Worm (Caenorhabditis elegans) whole organism, mixed stage, embryonic: ENCODE measurements around the gene unc-9.

ENCODE experiments used
- bed-3 ChIP-seq: fragments of 200-800 bp; sonication (Bioruptor generic); optimal IDR thresholded peaks from 3 replicates; lab custom pipeline; 2018; ENCODE audit warnings: mild to moderate bottlenecking, missing genetic modification characterization, moderate library complexity, missing compliant biosample characterization
- blmp-1 ChIP-seq: fragments of 150-350 bp; optimal IDR thresholded peaks from 2 replicates; lab custom pipeline; 2014; ENCODE audit warnings: missing biosample characterization, missing genetic modification characterization
- ceh-39 ChIP-seq: fragments of 150-350 bp; optimal IDR thresholded peaks from 2 replicates; lab custom pipeline; 2014; ENCODE audit warnings: missing biosample characterization, missing genetic modification characterization
- ceh-43 ChIP-seq: fragments of 200-800 bp; sonication (Bioruptor generic); optimal IDR thresholded peaks from 2 replicates; lab custom pipeline; 2018; ENCODE audit warnings: mild to moderate bottlenecking, missing genetic modification characterization, moderate library complexity, missing compliant biosample characterization
- ces-1 ChIP-seq: fragments of 150-350 bp; optimal IDR thresholded peaks from 2 replicates; lab custom pipeline; 2014; ENCODE audit warnings: missing biosample characterization, missing genetic modification reagents, missing genetic modification characterization
- elt-1 ChIP-seq: sonication (generic microtip); optimal IDR thresholded peaks from 2 replicates; lab custom pipeline; 2017; ENCODE audit warnings: missing genetic modification characterization, mild to moderate bottlenecking, missing compliant biosample characterization, antibody characterized with exemption, moderate library complexity, borderline replicate concordance; ENCODE audit not compliant: insufficient read depth
- elt-3 ChIP-seq: fragments of 150-350 bp; optimal IDR thresholded peaks from 2 replicates; lab custom pipeline; 2014; ENCODE audit warnings: missing biosample characterization, missing genetic modification characterization
- ham-2 ChIP-seq: fragments of 200-800 bp; sonication (Bioruptor generic); optimal IDR thresholded peaks from 2 replicates; lab custom pipeline; 2018; ENCODE audit warnings: mild to moderate bottlenecking, missing genetic modification characterization, missing compliant biosample characterization
- hlh-1 ChIP-seq: fragments of 150-350 bp; optimal IDR thresholded peaks from 2 replicates; lab custom pipeline; 2014; ENCODE audit warnings: missing biosample characterization, missing genetic modification reagents, missing genetic modification characterization
- lin-13 ChIP-seq: fragments of 150-350 bp; optimal IDR thresholded peaks from 2 replicates; lab custom pipeline; 2014; ENCODE audit warnings: missing biosample characterization, missing genetic modification characterization
- lin-32 ChIP-seq: fragments of 200-800 bp; sonication (Bioruptor generic); optimal IDR thresholded peaks from 2 replicates; lab custom pipeline; 2018; ENCODE audit warnings: mild to moderate bottlenecking, missing genetic modification characterization, missing compliant biosample characterization
- lsy-2 ChIP-seq: fragments of 150-350 bp; optimal IDR thresholded peaks from 2 replicates; lab custom pipeline; 2014; ENCODE audit warnings: missing biosample characterization, missing genetic modification characterization
- mab-5 ChIP-seq: fragments of 150-350 bp; optimal IDR thresholded peaks from 2 replicates; lab custom pipeline; 2014; ENCODE audit warnings: missing biosample characterization, missing genetic modification characterization
- mep-1 ChIP-seq: fragments of 150-350 bp; optimal IDR thresholded peaks from 2 replicates; lab custom pipeline; 2017; ENCODE audit warnings: missing biosample characterization, missing genetic modification reagents, missing genetic modification characterization, inconsistent platforms
- mls-2 ChIP-seq: sonication (generic microtip); optimal IDR thresholded peaks from 2 replicates; lab custom pipeline; 2016; ENCODE audit warnings: mild to moderate bottlenecking, missing genetic modification characterization, moderate library complexity, missing compliant biosample characterization
- nhr-12 ChIP-seq: fragments of 150-350 bp; optimal IDR thresholded peaks from 2 replicates; lab custom pipeline; 2014; ENCODE audit warnings: missing biosample characterization, missing genetic modification characterization
- nhr-2 ChIP-seq: fragments of 150-350 bp; optimal IDR thresholded peaks from 2 replicates; lab custom pipeline; 2014; ENCODE audit warnings: missing biosample characterization, missing genetic modification characterization
- nhr-28 ChIP-seq: fragments of 150-350 bp; optimal IDR thresholded peaks from 2 replicates; lab custom pipeline; 2014; ENCODE audit warnings: missing biosample characterization, missing genetic modification characterization
- nhr-76 ChIP-seq: sonication (generic microtip); optimal IDR thresholded peaks from 2 replicates; lab custom pipeline; 2017; ENCODE audit warnings: missing biosample characterization, missing genetic modification characterization
- pha-4 ChIP-seq: fragments of 150-350 bp; optimal IDR thresholded peaks from 2 replicates; lab custom pipeline; 2018; ENCODE audit warnings: missing biosample characterization, missing genetic modification reagents, missing genetic modification characterization
- snpc-4 ChIP-seq: fragments of 150-350 bp; optimal IDR thresholded peaks from 2 replicates; lab custom pipeline; 2014; ENCODE audit warnings: missing biosample characterization, missing genetic modification characterization
- sptf-1 ChIP-seq: sonication (generic microtip); optimal IDR thresholded peaks from 2 replicates; lab custom pipeline; 2017; ENCODE audit warnings: mild to moderate bottlenecking, missing genetic modification characterization, moderate library complexity, missing compliant biosample characterization
- tbx-8 ChIP-seq: fragments of 200-800 bp; sonication (Bioruptor generic); optimal IDR thresholded peaks from 2 replicates; lab custom pipeline; 2018; ENCODE audit warnings: mild to moderate bottlenecking, missing genetic modification characterization, moderate library complexity, missing compliant biosample characterization
- unc-120 ChIP-seq: sonication (generic microtip); optimal IDR thresholded peaks from 2 replicates; lab custom pipeline; 2017; ENCODE audit warnings: missing genetic modification characterization, missing compliant biosample characterization; ENCODE audit not compliant: poor library complexity, severe bottlenecking
- unc-62 ChIP-seq: fragments of 150-350 bp; optimal IDR thresholded peaks from 2 replicates; lab custom pipeline; 2014; ENCODE audit warnings: missing biosample characterization, missing genetic modification reagents, missing genetic modification characterization
- zip-8 ChIP-seq: fragments of 150-350 bp; optimal IDR thresholded peaks from 2 replicates; lab custom pipeline; 2014; ENCODE audit warnings: missing biosample characterization, missing genetic modification characterization

The unc-9 gene

ce11 chrX:13226614-13227096 lies 25.1 kb downstream of the unc-9 start, which contains the start of gene skr-21:
skr-21 (minus strand) TSS chrX:13226664.
- TF ChIP-seq hlh-1 (no peak), ces-1 (GFP tag; lab: Kevin White, UChicago) (peak; percentile 39), nhr-76 (tag; lab: Kevin White, UChicago) (no peak), sptf-1 (tag; lab: Kevin White, UChicago) (peak; percentile 48), nhr-2 (tag; lab: Kevin White, UChicago) (peak; percentile 41), ceh-39 (tag; lab: Kevin White, UChicago) (peak; percentile 51), unc-120 (tag; lab: Kevin White, UChicago) (peak; percentile 26)

DNA sequence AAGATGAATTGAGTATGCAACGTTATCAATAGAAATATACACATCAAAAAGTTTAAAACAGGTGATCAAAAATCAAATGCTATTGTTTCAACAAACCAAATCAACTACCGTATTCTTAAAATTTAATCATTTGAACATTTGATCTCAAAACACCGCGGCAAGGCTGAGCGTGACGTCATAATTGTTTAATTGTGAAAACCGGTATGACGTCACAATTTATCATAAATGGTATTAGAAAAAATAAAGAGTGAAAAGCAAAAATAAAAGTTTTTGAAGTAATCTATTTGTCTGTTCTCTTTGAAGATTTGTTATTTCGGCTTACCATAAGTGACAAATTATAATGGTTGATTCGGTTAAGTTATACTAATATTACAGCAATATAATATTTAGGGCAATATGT lies 26.2 kb downstream of the unc-9 start:
- TF ChIP-seq zip-8 (tag; lab: Kevin White, UChicago) (peak; percentile 99), elt-1 (tag; lab: Kevin White, UChicago) (no peak)

DNA sequence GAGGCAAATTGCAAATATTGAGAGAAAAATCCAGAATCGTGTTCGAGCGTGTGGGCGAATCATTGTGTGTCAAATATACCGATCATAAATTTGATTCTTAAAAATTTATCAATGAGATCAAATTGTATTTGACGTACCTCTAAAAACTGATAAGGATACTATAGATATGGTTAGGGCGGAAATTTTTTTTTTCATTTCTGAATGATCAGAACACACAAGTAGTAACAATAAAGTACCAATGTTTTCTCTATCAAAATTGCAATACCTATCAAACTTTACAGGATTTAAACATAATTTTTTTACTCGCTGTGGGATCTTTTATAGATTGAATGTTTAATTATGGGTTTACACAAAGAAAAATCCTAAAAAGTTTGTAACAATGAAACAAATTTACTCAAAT lies 30.7 kb downstream of the unc-9 start, which contains the start of gene bgnt-1.5:
bgnt-1.5 (minus strand) TSS at position 101 of the 400 bp plus-strand sequence.
- no peak for TF ChIP-seq mab-5 (tag; lab: Kevin White, UChicago)
- TF ChIP-seq ham-2 (GFP tag; lab: Kevin White, UChicago) = no peak
- TF ChIP-seq pha-4 (tag; lab: Kevin White, UChicago) = no peak
- no peak for TF ChIP-seq unc-62 (GFP tag; lab: Kevin White, UChicago)
- TF ChIP-seq lsy-2 (tag; lab: Kevin White, UChicago) = no peak
- no peak for TF ChIP-seq mls-2 (tag; lab: Kevin White, UChicago)
- no peak for TF ChIP-seq nhr-28
- no peak for TF ChIP-seq lin-13 (tag; lab: Kevin White, UChicago)
- no peak for TF ChIP-seq ceh-43 (GFP tag; lab: Kevin White, UChicago)
- TF ChIP-seq snpc-4 (tag; lab: Kevin White, UChicago) = no peak
- no peak for TF ChIP-seq zip-8 (tag; lab: Kevin White, UChicago)
- TF ChIP-seq elt-1 (tag; lab: Kevin White, UChicago) = no peak
- no peak for TF ChIP-seq tbx-8 (GFP tag; lab: Kevin White, UChicago)
- no peak for TF ChIP-seq bed-3 (GFP tag; lab: Kevin White, UChicago)
- TF ChIP-seq nhr-76 (tag; lab: Kevin White, UChicago) = no peak
- TF ChIP-seq blmp-1 (tag; lab: Kevin White, UChicago) = no peak

DNA sequence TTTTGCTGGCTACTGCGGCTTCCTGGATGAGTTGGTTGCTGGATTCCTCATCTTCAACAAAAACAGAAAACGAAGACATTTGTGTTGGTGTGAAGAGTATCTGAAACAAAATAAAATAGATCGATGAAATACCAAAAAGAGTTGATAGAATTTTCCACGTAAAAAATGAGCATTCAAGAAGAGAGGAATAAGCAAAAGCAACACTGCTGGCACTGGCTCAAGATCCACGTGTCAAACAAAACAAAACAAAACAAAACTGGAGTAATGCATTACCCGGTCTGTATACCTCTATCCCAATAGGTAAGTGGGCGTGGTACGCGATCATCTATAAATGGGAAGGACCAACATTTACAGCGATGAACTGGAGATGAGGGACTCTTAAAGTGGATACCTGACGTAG lies 33.3 kb downstream of the unc-9 start, which contains the start of gene K08H2.2:
K08H2.2 (minus strand) TSS at position 101 of the 400 bp plus-strand sequence.
- no peak for TF ChIP-seq nhr-12 (tag; lab: Kevin White, UChicago)
- no peak for TF ChIP-seq nhr-2 (tag; lab: Kevin White, UChicago)
- no peak for TF ChIP-seq mep-1
- TF ChIP-seq elt-1 (tag; lab: Kevin White, UChicago) = no peak
- TF ChIP-seq mab-5 (tag; lab: Kevin White, UChicago) = no peak
- TF ChIP-seq zip-8 (tag; lab: Kevin White, UChicago) = no peak
- TF ChIP-seq mls-2 (tag; lab: Kevin White, UChicago) = no peak

ce11 chrX:13237102-13237501 lies 35.5 kb downstream of the unc-9 start, which contains the start of gene K08H2.3:
K08H2.3 (plus strand) TSS chrX:13237402.
- TF ChIP-seq ham-2 (GFP tag; lab: Kevin White, UChicago) = no peak
- no peak for TF ChIP-seq blmp-1 (tag; lab: Kevin White, UChicago)
- no peak for TF ChIP-seq mep-1
- TF ChIP-seq unc-62 (GFP tag; lab: Kevin White, UChicago) = no peak
- TF ChIP-seq mls-2 (tag; lab: Kevin White, UChicago) = no peak
- no peak for TF ChIP-seq elt-3 (tag; lab: Kevin White, UChicago)
- no peak for TF ChIP-seq nhr-2 (tag; lab: Kevin White, UChicago)
- no peak for TF ChIP-seq ces-1 (GFP tag; lab: Kevin White, UChicago)
- TF ChIP-seq elt-1 (tag; lab: Kevin White, UChicago) = no peak
- TF ChIP-seq lin-32 (GFP tag; lab: Kevin White, UChicago) = no peak
- TF ChIP-seq zip-8 (tag; lab: Kevin White, UChicago) = no peak
- TF ChIP-seq, all 35 proteins: peak for 0

- peak; percentile 21 for TF ChIP-seq ceh-39 (tag; lab: Kevin White, UChicago)
- peak; percentile 33 for TF ChIP-seq hlh-1
- TF ChIP-seq elt-1 (tag; lab: Kevin White, UChicago) = no peak
Measured at ce11 chrX:13238197-13238596, 36.6 kb downstream of the unc-9 start, which contains the start of gene K08H2.4. K08H2.4 (plus strand) TSS chrX:13238497.
